Fruit fly (Drosophila melanogaster): ENCODE results near the gene Nepl21.
A peak's percentile ranks its signal among the peaks of the same experiment; 100 is the strongest.

Nepl21 gene

dm6 chr3R:28897891-28898290 lies 14.4 kb downstream of the Nepl21 start:
- no peak for TF ChIP-seq woc (GFP tag; optimal IDR thresholded peaks at IDR 0.05)
- no peak for TF ChIP-seq rgr (GFP tag; optimal IDR thresholded peaks at IDR 0.05)
- TF ChIP-seq Abd-B (GFP tag; optimal IDR thresholded peaks at IDR 0.05): no peak
- no peak for TF ChIP-seq sv (GFP tag; optimal IDR thresholded peaks at IDR 0.05)
- no peak for TF ChIP-seq Hr78 (GFP tag; optimal IDR thresholded peaks at IDR 0.05)
- no peak for TF ChIP-seq fru (GFP tag; optimal IDR thresholded peaks at IDR 0.05)
- no peak for TF ChIP-seq Hr83 (GFP tag; optimal IDR thresholded peaks at IDR 0.05; ENCODE audit: poor library complexity, severe bottlenecking)
- TF ChIP-seq foxo (GFP tag; optimal IDR thresholded peaks at IDR 0.05): no peak
- TF ChIP-seq GATAd (GFP tag; optimal IDR thresholded peaks at IDR 0.05): no peak

dm6 chr3R:28898921-28899545 lies 15.5 kb downstream of the Nepl21 start:
- TF ChIP-seq psq (GFP tag; optimal IDR thresholded peaks at IDR 0.05) (no peak), usp (GFP tag; optimal IDR thresholded peaks at IDR 0.05) (no peak), Mio (GFP tag; optimal IDR thresholded peaks at IDR 0.05) (no peak), brk (GFP tag; optimal IDR thresholded peaks at IDR 0.05) (no peak), jim (GFP tag; optimal IDR thresholded peaks at IDR 0.05) (no peak), ey (GFP tag; optimal IDR thresholded peaks at IDR 0.05) (no peak), Dfd (GFP tag; optimal IDR thresholded peaks at IDR 0.05) (no peak), foxo (GFP tag; optimal IDR thresholded peaks at IDR 0.05) (no peak), sage (GFP tag; optimal IDR thresholded peaks at IDR 0.05) (no peak), N (GFP tag; optimal IDR thresholded peaks at IDR 0.05) (no peak), CG32264 (GFP tag; optimal IDR thresholded peaks at IDR 0.05) (no peak), OdsH (GFP tag; optimal IDR thresholded peaks at IDR 0.05) (no peak), Sp1 (GFP tag; optimal IDR thresholded peaks at IDR 0.05) (no peak), fru (GFP tag; optimal IDR thresholded peaks at IDR 0.05) (no peak)

DNA sequence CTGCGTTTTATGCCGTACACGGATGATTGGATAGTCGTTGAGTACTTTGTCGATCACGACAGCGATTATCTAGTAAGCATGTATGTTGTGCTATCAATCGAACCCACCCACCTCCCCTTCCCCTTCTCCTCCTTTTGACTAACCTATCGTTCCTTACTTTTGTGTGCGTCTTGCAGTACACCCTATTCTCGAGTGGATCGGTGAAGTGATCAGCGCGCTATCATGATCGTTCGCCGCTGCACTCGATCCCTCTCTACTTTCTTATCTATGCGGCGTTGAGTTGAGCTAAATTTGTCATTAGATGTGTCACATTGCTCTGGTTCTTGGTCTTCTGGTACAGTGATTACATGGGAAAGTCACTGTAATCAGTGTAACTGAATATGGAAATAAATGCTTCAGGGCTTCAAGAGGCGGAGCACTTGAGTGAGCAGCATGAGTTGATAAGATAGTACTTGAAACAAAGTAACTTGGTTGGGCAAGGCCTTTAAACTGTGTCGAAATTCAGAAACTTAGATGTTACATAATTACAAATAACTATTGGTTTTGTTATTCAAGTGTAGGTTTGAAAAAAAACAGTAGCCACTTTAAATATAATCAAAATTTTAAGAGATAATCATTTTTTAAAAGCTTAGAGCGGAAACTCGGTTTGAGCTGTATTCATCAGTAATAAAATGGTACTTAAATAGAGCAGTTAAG lies 18.1 kb downstream of the Nepl21 start:
- TF ChIP-seq Rel (GFP tag; optimal IDR thresholded peaks at IDR 0.05) (no peak), Rel (tag; optimal IDR thresholded peaks at IDR 0.05) (no peak), dl (GFP tag; optimal IDR thresholded peaks at IDR 0.05; ENCODE audit: insufficient read depth in 1 of 2, partially characterized antibody in 2 of 2) (no peak), tai (GFP tag; optimal IDR thresholded peaks at IDR 0.05) (no peak), dsf (GFP tag; optimal IDR thresholded peaks at IDR 0.05; ENCODE audit: borderline replicate concordance) (no peak), Myc (optimal IDR thresholded peaks at IDR 0.05) (no peak), N (GFP tag; optimal IDR thresholded peaks at IDR 0.05) (no peak), Mio (GFP tag; optimal IDR thresholded peaks at IDR 0.05) (no peak), jim (GFP tag; optimal IDR thresholded peaks at IDR 0.05) (no peak), dmrt93B (GFP tag; optimal IDR thresholded peaks at IDR 0.05) (no peak), Dif (GFP tag; optimal IDR thresholded peaks at IDR 0.05; ENCODE audit: partially characterized antibody) (no peak), lola (GFP tag; optimal IDR thresholded peaks at IDR 0.05) (no peak), sv (GFP tag; optimal IDR thresholded peaks at IDR 0.05) (no peak)

DNA sequence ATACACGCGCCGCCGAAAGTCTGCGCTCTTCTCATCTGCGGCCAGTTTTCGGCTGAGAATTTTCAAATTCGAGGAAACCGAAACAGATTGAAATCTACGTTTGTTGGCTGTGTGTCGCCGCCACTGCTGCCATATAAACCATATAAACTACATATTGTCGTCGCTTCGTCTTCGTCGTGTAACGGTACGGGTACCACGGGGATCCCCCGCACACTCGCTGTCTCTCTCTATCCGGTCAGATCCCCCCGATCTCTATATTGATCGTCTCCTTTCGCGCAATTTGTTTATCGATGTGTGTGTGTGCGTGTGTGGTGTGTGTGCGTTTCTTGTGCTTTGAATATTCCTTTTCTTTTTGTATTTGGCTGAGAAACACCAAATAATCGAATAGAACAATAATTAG lies 19.9 kb downstream of the Nepl21 start:
- TF ChIP-seq Dif (GFP tag; optimal IDR thresholded peaks at IDR 0.05; ENCODE audit: partially characterized antibody) (no peak), Rel (GFP tag; optimal IDR thresholded peaks at IDR 0.05) (no peak), Rel (tag; optimal IDR thresholded peaks at IDR 0.05) (peak; percentile 21)

dm6 chr3R:28904174-28904573 lies 20.7 kb downstream of the Nepl21 start:
- TF ChIP-seq rgr (GFP tag; optimal IDR thresholded peaks at IDR 0.05) (no peak), Sp1 (GFP tag; optimal IDR thresholded peaks at IDR 0.05) (no peak), GATAd (GFP tag; optimal IDR thresholded peaks at IDR 0.05) (no peak), dl (GFP tag; optimal IDR thresholded peaks at IDR 0.05; ENCODE audit: insufficient read depth in 1 of 2, partially characterized antibody in 2 of 2) (no peak), CG9705 (GFP tag; optimal IDR thresholded peaks at IDR 0.05) (no peak), usp (GFP tag; optimal IDR thresholded peaks at IDR 0.05) (no peak), sv (GFP tag; optimal IDR thresholded peaks at IDR 0.05) (no peak), jim (GFP tag; optimal IDR thresholded peaks at IDR 0.05) (no peak)

Data from whole organism, wandering third instar larva.